Fruit fly (Drosophila melanogaster) whole organism, embryonic: ENCODE measurements around the gene Pbp45.

ENCODE experiments used
- Asciz ChIP-seq: fragments of 200-800 bp; sonication (Bioruptor generic); optimal IDR thresholded peaks from 2 replicates; lab custom pipeline; 2017; ENCODE audit warnings: missing biosample characterization, mild to moderate bottlenecking, missing genetic modification characterization, missing genetic modification reagents
- CG6813 ChIP-seq: fragments of 200-800 bp; sonication (Bioruptor generic); optimal IDR thresholded peaks from 2 replicates; lab custom pipeline; 2017; ENCODE audit warnings: missing biosample characterization, missing genetic modification characterization, mild to moderate bottlenecking, moderate library complexity, missing genetic modification reagents
- CG8478 ChIP-seq: fragments of >200 bp; optimal IDR thresholded peaks from 2 replicates; lab custom pipeline; 2018
- NfI ChIP-seq: fragments of 200-800 bp; sonication (Bioruptor generic); optimal IDR thresholded peaks from 3 replicates; lab custom pipeline; 2018; ENCODE audit warnings: missing biosample characterization, mild to moderate bottlenecking, missing genetic modification characterization, moderate library complexity
- phol ChIP-seq: fragments of 200-800 bp; sonication (Bioruptor generic); optimal IDR thresholded peaks from 3 replicates; lab custom pipeline; 2018; ENCODE audit warnings: missing biosample characterization, mild to moderate bottlenecking, missing genetic modification characterization, moderate library complexity
- pzg ChIP-seq: fragments of 200-800 bp; sonication (Bioruptor generic); optimal IDR thresholded peaks from 3 replicates; lab custom pipeline; 2018; ENCODE audit warnings: missing biosample characterization, mild to moderate bottlenecking, missing genetic modification characterization, moderate library complexity
- sr ChIP-seq: fragments of 200-800 bp; sonication (Bioruptor generic); IDR thresholded peaks from 3 replicates; pipeline ENCODE4 v1.3.6; 2022; ENCODE audit warnings: missing biosample characterization, missing genetic modification characterization
- sug ChIP-seq: fragments of 200-800 bp; optimal IDR thresholded peaks from 2 replicates; lab custom pipeline; 2019; ENCODE audit warnings: missing biosample characterization, mild to moderate bottlenecking, missing genetic modification characterization, moderate library complexity
- tna ChIP-seq: fragments of 200-800 bp; sonication (Bioruptor generic); IDR thresholded peaks from 2 replicates; pipeline ENCODE4 v1.3.6; 2022; ENCODE audit warnings: missing biosample characterization, missing genetic modification characterization; ENCODE audit not compliant: partially characterized antibody

DNA sequence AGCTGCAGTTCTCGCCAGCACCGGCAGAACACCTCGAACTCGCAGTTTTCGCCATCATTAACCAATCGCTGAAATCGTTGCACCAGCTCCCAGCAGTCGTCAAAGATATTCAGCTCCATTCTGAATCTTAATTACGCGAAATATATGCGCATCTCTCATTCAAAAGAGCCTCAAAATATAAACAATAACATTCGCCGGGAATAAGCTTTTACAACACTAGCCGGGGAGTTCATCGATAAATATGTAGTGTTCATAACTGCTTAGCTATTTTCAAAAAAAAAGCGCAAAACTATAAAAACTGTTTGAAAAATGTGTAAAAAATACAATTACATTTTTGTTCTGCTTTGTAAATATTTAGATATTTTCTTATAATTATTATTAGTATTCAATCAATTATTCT, at the start of gene Pbp45:
- TF ChIP-seq NfI (GFP tag; lab: Kevin White, UChicago) (peak; percentile 8), pzg (GFP tag; lab: Kevin White, UChicago) (peak; percentile 41), CG6813 (GFP tag; lab: Kevin White, UChicago) (no peak), sr (no peak), CG8478 (lab: Kevin White, UChicago) (no peak), tna (no peak), Asciz (GFP tag; lab: Kevin White, UChicago) (no peak), sug (tag; lab: Kevin White, UChicago) (no peak), phol (tag; lab: Kevin White, UChicago) (no peak)
